Fruit fly (Drosophila melanogaster) whole organism, embryonic: Measurements from ENCODE around the gene CG34301.
A peak's percentile ranks its signal among the peaks of the same experiment; 100 is the strongest.

Experiments used
- Atf6 ChIP-seq: fragments of 200-800 bp; sonication (Bioruptor generic); IDR thresholded peaks from 2 replicates; pipeline ENCODE4 v1.3.6; 2022; ENCODE audit warnings: missing biosample characterization, missing genetic modification characterization
- C15 ChIP-seq: fragments of 200-800 bp; sonication (Bioruptor generic); IDR thresholded peaks from 3 replicates; pipeline ENCODE4 v1.3.6; 2022; ENCODE audit warnings: missing biosample characterization, missing genetic modification characterization
- CG10267 ChIP-seq: fragments of 200-800 bp; sonication (Bioruptor generic); optimal IDR thresholded peaks from 2 replicates; lab custom pipeline; 2018; ENCODE audit warnings: missing biosample characterization, mild to moderate bottlenecking, missing genetic modification characterization, moderate library complexity
- CG10979 ChIP-seq: fragments of 200-800 bp; sonication (Bioruptor generic); optimal IDR thresholded peaks from 2 replicates; lab custom pipeline; 2018; ENCODE audit warnings: missing biosample characterization, mild to moderate bottlenecking, missing genetic modification characterization, moderate library complexity
- CG12942 ChIP-seq: fragments of 200-800 bp; sonication (Bioruptor generic); optimal IDR thresholded peaks from 3 replicates; lab custom pipeline; 2016; ENCODE audit warnings: missing biosample characterization, missing genetic modification characterization
- CG17328 ChIP-seq: fragments of 200-800 bp; sonication (Bioruptor generic); IDR thresholded peaks from 2 replicates; pipeline ENCODE4 v1.3.6; 2022; ENCODE audit warnings: missing biosample characterization, missing genetic modification characterization
- CG18599 ChIP-seq: fragments of 200-800 bp; sonication (Bioruptor generic); optimal IDR thresholded peaks from 3 replicates; lab custom pipeline; 2017; ENCODE audit warnings: missing biosample characterization, missing genetic modification characterization, mild to moderate bottlenecking, moderate library complexity, missing genetic modification reagents
- CG2120 ChIP-seq: fragments of 200-800 bp; sonication (Bioruptor generic); optimal IDR thresholded peaks from 3 replicates; lab custom pipeline; 2016; ENCODE audit warnings: missing biosample characterization, missing genetic modification characterization
- CG2199 ChIP-seq: fragments of 200-800 bp; sonication (Bioruptor generic); IDR thresholded peaks from 3 replicates; pipeline ENCODE4 v1.3.6; 2022; ENCODE audit warnings: missing biosample characterization, missing genetic modification characterization
- CG2678 ChIP-seq: fragments of 200-800 bp; sonication (Bioruptor generic); optimal IDR thresholded peaks from 3 replicates; lab custom pipeline; 2019; ENCODE audit warnings: missing biosample characterization, mild to moderate bottlenecking, missing genetic modification characterization, moderate library complexity
- CG2712 ChIP-seq: fragments of 200-800 bp; optimal IDR thresholded peaks from 3 replicates; lab custom pipeline; 2019; ENCODE audit warnings: missing biosample characterization, mild to moderate bottlenecking, missing genetic modification characterization, moderate library complexity
- CG33213 ChIP-seq: fragments of 200-800 bp; sonication (Bioruptor generic); optimal IDR thresholded peaks from 3 replicates; lab custom pipeline; 2016; ENCODE audit warnings: missing biosample characterization, missing genetic modification characterization
- CG7357 ChIP-seq: fragments of 200-800 bp; sonication (Bioruptor generic); IDR thresholded peaks from 3 replicates; pipeline ENCODE4 v1.3.6; 2022; ENCODE audit warnings: missing biosample characterization, missing genetic modification characterization
- CG7839 ChIP-seq: fragments of 200-800 bp; sonication (Bioruptor generic); optimal IDR thresholded peaks from 3 replicates; lab custom pipeline; 2018; ENCODE audit warnings: missing biosample characterization, mild to moderate bottlenecking, missing genetic modification characterization, moderate library complexity
- CG7928 ChIP-seq: fragments of 200-800 bp; sonication (Bioruptor generic); optimal IDR thresholded peaks from 2 replicates; lab custom pipeline; 2017; ENCODE audit warnings: missing biosample characterization, mild to moderate bottlenecking, missing genetic modification characterization
- CG7963 ChIP-seq: fragments of 200-800 bp; sonication (Bioruptor generic); IDR thresholded peaks from 3 replicates; pipeline ENCODE4 v1.3.6; 2022; ENCODE audit warnings: missing biosample characterization, missing genetic modification characterization; ENCODE audit not compliant: partially characterized antibody
- Elba2 ChIP-seq: fragments of 200-800 bp; sonication (Bioruptor generic); optimal IDR thresholded peaks from 3 replicates; lab custom pipeline; 2016; ENCODE audit warnings: missing biosample characterization, missing genetic modification characterization
- Fer1 ChIP-seq: fragments of 200-800 bp; sonication (Bioruptor generic); optimal IDR thresholded peaks from 2 replicates; lab custom pipeline; 2017; ENCODE audit warnings: missing biosample characterization, mild to moderate bottlenecking, missing genetic modification characterization
- HmgD ChIP-seq: fragments of 200-800 bp; sonication (Bioruptor generic); optimal IDR thresholded peaks from 3 replicates; lab custom pipeline; 2016; ENCODE audit warnings: missing biosample characterization, missing genetic modification characterization
- Sry-β ChIP-seq: fragments of 200-800 bp; sonication (Bioruptor generic); optimal IDR thresholded peaks from 2 replicates; lab custom pipeline; 2018; ENCODE audit warnings: missing biosample characterization, mild to moderate bottlenecking, missing genetic modification characterization, moderate library complexity
- Stat92E ChIP-seq, 3 experiments: fragments of >200 bp in 2 of 3; fragments of 200-800 bp in 1 of 3; sonication (Bioruptor generic) in 1 of 3; optimal IDR thresholded peaks; 2 replicates each; lab custom pipeline; 2017 to 2019; ENCODE audit warnings: missing biosample characterization in 3 of 3, missing genetic modification characterization in 3 of 3, mild to moderate bottlenecking in 1 of 3, moderate library complexity in 1 of 3
- Usf ChIP-seq: fragments of 200-800 bp; sonication (Bioruptor generic); optimal IDR thresholded peaks from 2 replicates; lab custom pipeline; 2017; ENCODE audit warnings: missing genotype, missing biosample characterization, missing genetic modification characterization
- abd-A ChIP-seq: fragments of 200-800 bp; sonication (Bioruptor generic); optimal IDR thresholded peaks from 3 replicates; lab custom pipeline; 2019; ENCODE audit warnings: missing biosample characterization, mild to moderate bottlenecking, missing genetic modification characterization, moderate library complexity
- ash1 ChIP-seq: fragments of 200-800 bp; sonication (Bioruptor generic); optimal IDR thresholded peaks from 2 replicates; lab custom pipeline; 2018; ENCODE audit warnings: missing biosample characterization, mild to moderate bottlenecking, missing genetic modification characterization
- az2 ChIP-seq: fragments of 200-800 bp; sonication (Bioruptor generic); optimal IDR thresholded peaks from 3 replicates; lab custom pipeline; 2016; ENCODE audit warnings: missing biosample characterization, missing genetic modification characterization
- cg ChIP-seq: fragments of 200-800 bp; sonication (Bioruptor generic); optimal IDR thresholded peaks from 3 replicates; lab custom pipeline; 2019; ENCODE audit warnings: missing biosample characterization, mild to moderate bottlenecking, missing genetic modification characterization, moderate library complexity
- disco-r ChIP-seq: fragments of 200-800 bp; sonication (Bioruptor generic); optimal IDR thresholded peaks from 2 replicates; lab custom pipeline; 2016; ENCODE audit warnings: missing biosample characterization, missing genetic modification characterization
- dmrt99B ChIP-seq: fragments of 200-800 bp; sonication (Bioruptor generic); optimal IDR thresholded peaks from 2 replicates; lab custom pipeline; 2018; ENCODE audit warnings: missing biosample characterization, mild to moderate bottlenecking, missing genetic modification characterization, moderate library complexity
- ken ChIP-seq: fragments of 200-800 bp; sonication (Bioruptor generic); IDR thresholded peaks from 3 replicates; pipeline ENCODE4 v1.3.6; 2022; ENCODE audit warnings: missing biosample characterization, missing genetic modification characterization
- lab ChIP-seq: fragments of 200-800 bp; sonication (Bioruptor generic); optimal IDR thresholded peaks from 3 replicates; lab custom pipeline; 2017; ENCODE audit warnings: missing biosample characterization, missing genetic modification characterization, mild to moderate bottlenecking, moderate library complexity, missing genetic modification reagents
- nom ChIP-seq: fragments of 200-800 bp; sonication (Bioruptor generic); optimal IDR thresholded peaks from 2 replicates; lab custom pipeline; 2017; ENCODE audit warnings: missing biosample characterization, missing genetic modification characterization, mild to moderate bottlenecking, moderate library complexity, missing genetic modification reagents
- otp ChIP-seq: fragments of 200-800 bp; sonication (Bioruptor generic); IDR thresholded peaks from 3 replicates; pipeline ENCODE4, ENCODE4 v1.3.6; 2022; ENCODE audit warnings: missing biosample characterization, missing genetic modification characterization
- p53 ChIP-seq: fragments of 200-800 bp; sonication (Bioruptor generic); optimal IDR thresholded peaks from 2 replicates; lab custom pipeline; 2016; ENCODE audit warnings: missing biosample characterization, missing genetic modification characterization
- pb ChIP-seq: fragments of 200-800 bp; sonication (Bioruptor generic); optimal IDR thresholded peaks from 3 replicates; lab custom pipeline; 2016; ENCODE audit warnings: missing biosample characterization, missing genetic modification characterization
- pho ChIP-seq: fragments of 200-800 bp; sonication (Bioruptor generic); optimal IDR thresholded peaks from 2 replicates; lab custom pipeline; 2016; ENCODE audit warnings: missing biosample characterization, missing genetic modification characterization
- phol ChIP-seq: fragments of 200-800 bp; sonication (Bioruptor generic); optimal IDR thresholded peaks from 3 replicates; lab custom pipeline; 2018; ENCODE audit warnings: missing biosample characterization, mild to moderate bottlenecking, missing genetic modification characterization, moderate library complexity
- pros ChIP-seq: fragments of 200-800 bp; sonication (Bioruptor generic); optimal IDR thresholded peaks from 3 replicates; lab custom pipeline; 2019; ENCODE audit warnings: missing biosample characterization, mild to moderate bottlenecking, missing genetic modification characterization, moderate library complexity
- pum ChIP-seq: fragments of 200-800 bp; sonication (Bioruptor generic); optimal IDR thresholded peaks from 2 replicates; lab custom pipeline; 2016; ENCODE audit warnings: missing biosample characterization, missing genetic modification characterization
- row ChIP-seq: fragments of 200-800 bp; sonication (Bioruptor generic); IDR thresholded peaks from 3 replicates; pipeline ENCODE4 v1.3.6; 2022; ENCODE audit warnings: missing biosample characterization, missing genetic modification characterization
- sd ChIP-seq: fragments of 200-800 bp; sonication (Bioruptor generic); optimal IDR thresholded peaks from 3 replicates; lab custom pipeline; 2018; ENCODE audit warnings: missing biosample characterization, mild to moderate bottlenecking, missing genetic modification characterization, moderate library complexity
- stwl ChIP-seq: fragments of 200-800 bp; sonication (Bioruptor generic); optimal IDR thresholded peaks from 3 replicates; lab custom pipeline; 2018; ENCODE audit warnings: missing biosample characterization, mild to moderate bottlenecking, missing genetic modification characterization, moderate library complexity
- tap ChIP-seq: fragments of 200-800 bp; optimal IDR thresholded peaks from 3 replicates; lab custom pipeline; 2019; ENCODE audit warnings: missing biosample characterization, mild to moderate bottlenecking, missing genetic modification characterization, moderate library complexity
- tgo ChIP-seq: fragments of 200-800 bp; sonication (Bioruptor generic); IDR thresholded peaks from 3 replicates; pipeline ENCODE4 v1.3.6; 2022; ENCODE audit warnings: missing biosample characterization, missing genetic modification characterization
- trem ChIP-seq: fragments of 200-800 bp; optimal IDR thresholded peaks from 3 replicates; lab custom pipeline; 2019; ENCODE audit warnings: missing biosample characterization, mild to moderate bottlenecking, missing genetic modification characterization, moderate library complexity
- twi ChIP-seq: fragments of 200-800 bp; optimal IDR thresholded peaks from 2 replicates; lab custom pipeline; 2019; ENCODE audit warnings: missing biosample characterization, mild to moderate bottlenecking, missing genetic modification characterization, moderate library complexity
- unc-4 ChIP-seq: fragments of 200-800 bp; sonication (Bioruptor generic); IDR thresholded peaks from 2 replicates; pipeline ENCODE4 v1.3.6; 2022; ENCODE audit warnings: missing biosample characterization, missing genetic modification characterization; ENCODE audit not compliant: partially characterized antibody
- vfl ChIP-seq: fragments of 200-800 bp; sonication (Bioruptor generic); optimal IDR thresholded peaks from 2 replicates; lab custom pipeline; 2016; ENCODE audit warnings: missing biosample characterization, missing genetic modification characterization
- wor ChIP-seq: fragments of 200-800 bp; sonication (Bioruptor generic); IDR thresholded peaks from 2 replicates; pipeline ENCODE4 v1.3.6; 2022; ENCODE audit warnings: missing biosample characterization, missing genetic modification characterization

The CG34301 gene

DNA sequence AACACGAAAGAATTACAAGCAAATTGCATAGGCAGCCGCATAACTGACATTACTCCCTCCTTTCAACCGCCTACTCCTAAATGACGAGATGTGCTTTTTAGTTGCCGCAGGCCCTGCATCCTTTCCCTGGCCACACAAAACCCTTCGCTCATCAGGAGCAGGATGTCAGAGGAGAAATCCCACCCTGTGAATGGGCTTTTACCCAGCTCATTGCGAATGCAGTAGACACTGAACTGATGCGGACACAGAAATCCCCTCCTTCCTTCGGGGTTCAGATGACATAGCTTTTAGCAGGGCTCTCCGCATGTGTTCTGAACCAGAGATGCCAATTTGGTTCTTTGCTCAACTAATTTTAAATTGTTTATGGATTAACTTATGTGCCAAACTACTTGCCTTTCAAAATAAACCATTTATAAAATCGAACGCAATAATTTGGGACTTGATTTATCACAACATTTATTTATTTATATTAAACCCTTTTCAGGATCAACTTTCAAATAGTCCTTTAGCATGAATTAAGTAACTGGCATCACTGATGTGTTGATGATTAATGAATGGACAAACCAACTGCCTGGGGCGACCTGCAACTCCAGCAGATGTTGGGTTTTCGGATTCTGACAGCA, 34.0 kb upstream of the CG34301 start:
- no peak for TF ChIP-seq p53 (GFP tag; lab: Kevin White, UChicago)
- no peak for TF ChIP-seq pum (GFP tag; lab: Kevin White, UChicago)
- no peak for TF ChIP-seq stwl
- TF ChIP-seq CG7928: no peak
- TF ChIP-seq CG17328: no peak
- no peak for TF ChIP-seq dmrt99B (tag; lab: Kevin White, UChicago)
- no peak for TF ChIP-seq ash1 (GFP tag; lab: Kevin White, UChicago)
- no peak for TF ChIP-seq wor (GFP tag; lab: Robert Waterston, UW)
- peak; percentile 82 for TF ChIP-seq Sry-β (GFP tag; lab: Kevin White, UChicago)
- no peak for TF ChIP-seq lab (GFP tag; lab: Kevin White, UChicago)
- no peak for TF ChIP-seq CG7357 (GFP tag; lab: Robert Waterston, UW)
- no peak for TF ChIP-seq cg
- TF ChIP-seq ken (GFP tag; lab: Robert Waterston, UW): no peak
- no peak for TF ChIP-seq tgo (GFP tag; lab: Robert Waterston, UW)
- peak; percentile 27 for TF ChIP-seq tap (tag; lab: Kevin White, UChicago)
- no peak for TF ChIP-seq otp
- TF ChIP-seq C15: no peak
- TF ChIP-seq nom (GFP tag; lab: Kevin White, UChicago): peak; percentile 36
- TF ChIP-seq twi (tag; lab: Kevin White, UChicago): no peak
- TF ChIP-seq pho (GFP tag; lab: Kevin White, UChicago): no peak
- TF ChIP-seq Atf6 (GFP tag; lab: Robert Waterston, UW): no peak
- no peak for TF ChIP-seq CG7839 (tag; lab: Kevin White, UChicago)
- TF ChIP-seq unc-4 (GFP tag; lab: Robert Waterston, UW): no peak
- TF ChIP-seq CG2120: no peak
- TF ChIP-seq sd: no peak
- no peak for TF ChIP-seq vfl (GFP tag; lab: Kevin White, UChicago)
- peak in 1 of 3 experiments; percentile 27 for TF ChIP-seq Stat92E (GFP tag; optimal IDR thresholded peaks at IDR 0.05; lab: Kevin White, UChicago)
- no peak for TF ChIP-seq abd-A (tag; lab: Kevin White, UChicago)
- peak; percentile 15 for TF ChIP-seq trem (tag; lab: Kevin White, UChicago)
- TF ChIP-seq pb: no peak
- TF ChIP-seq CG2678: no peak
- 0 out of 3 replicates have a peak, but pooled peaks have one; percentile 18 for TF ChIP-seq CG7963 (GFP tag; lab: Robert Waterston, UW)
- peak; percentile 18 for TF ChIP-seq Fer1 (GFP tag; lab: Kevin White, UChicago)
- TF ChIP-seq CG10267 (tag; lab: Kevin White, UChicago): no peak
- no peak for TF ChIP-seq Usf (GFP tag; lab: Kevin White, UChicago)
- TF ChIP-seq CG18599 (GFP tag; lab: Kevin White, UChicago): peak; percentile 9
- TF ChIP-seq CG33213 (GFP tag; lab: Kevin White, UChicago): no peak
- TF ChIP-seq CG2712: peak; percentile 4
- no peak for TF ChIP-seq disco-r
- peak; percentile 10 for TF ChIP-seq pros
- peak; percentile 7 for TF ChIP-seq CG10979 (tag; lab: Kevin White, UChicago)
- TF ChIP-seq CG2199 (GFP tag; lab: Robert Waterston, UW): peak; percentile 92; the same call in 2 of the 3 replicates
- no peak for TF ChIP-seq Elba2 (GFP tag; lab: Kevin White, UChicago)
- TF ChIP-seq HmgD (GFP tag; lab: Kevin White, UChicago): no peak
- no peak for TF ChIP-seq az2 (GFP tag; lab: Kevin White, UChicago)
- no peak for TF ChIP-seq phol (tag; lab: Kevin White, UChicago)
- TF ChIP-seq row (GFP tag; lab: Robert Waterston, UW): peak; percentile 14; the same call in 1 of the 3 replicates
- TF ChIP-seq CG12942: no peak
